Worm (Caenorhabditis elegans): ENCODE results near the gene F44E7.4.

F44E7.4 gene

DNA sequence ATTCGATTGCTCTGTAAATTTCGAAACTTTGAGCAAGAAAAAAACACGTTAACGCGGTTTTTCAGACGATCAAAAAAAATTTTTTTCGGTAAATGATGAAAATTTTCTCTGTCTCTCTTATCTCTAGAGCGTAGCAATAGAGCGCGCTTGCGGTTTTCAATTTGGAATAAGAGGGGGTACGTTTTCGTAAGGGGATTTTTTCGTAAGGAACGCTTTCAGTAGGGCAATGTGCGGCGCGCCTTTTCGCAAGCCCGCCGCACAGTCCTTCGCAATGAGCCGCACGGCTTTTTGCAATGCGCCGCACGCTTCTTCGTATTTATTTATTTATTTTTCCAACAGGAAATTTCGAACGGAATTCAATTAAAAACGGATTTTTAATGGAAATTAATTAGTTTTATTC, at the start of gene F44E7.4 (continued):
- TF ChIP-seq T26A8.4 (GFP tag; IDR thresholded peaks at IDR 0.05) (peak; percentile 95), dve-1 (tag; optimal IDR thresholded peaks at IDR 0.05; ENCODE audit: insufficient read depth) (peak; percentile 24)

- peak in 1 of 2 experiments; percentile 58 for TF ChIP-seq unc-62 (GFP tag; optimal IDR thresholded peaks at IDR 0.05 in 1 of 2)
- no peak for TF ChIP-seq unc-62 (tag; optimal IDR thresholded peaks at IDR 0.05)
- TF ChIP-seq F49E8.2 (tag; optimal IDR thresholded peaks at IDR 0.05; ENCODE audit: borderline replicate concordance): peak; percentile 5
- TF ChIP-seq php-3 (GFP tag; IDR thresholded peaks at IDR 0.05): no peak
Measured at ce11 chrV:5825478-5825877, 48.7 kb upstream of the F44E7.4 start.

- TF ChIP-seq zfp-2 (tag; optimal IDR thresholded peaks at IDR 0.05) (no peak), T20F7.1 (GFP tag; optimal IDR thresholded peaks at IDR 0.05) (no peak), hmg-1.1 (GFP tag; IDR thresholded peaks at IDR 0.05) (no peak), dmd-6 (GFP tag; IDR thresholded peaks at IDR 0.05) (peak; percentile 86), daf-19 (GFP tag; conservative IDR thresholded peaks at IDR 0.05) (no peak), lsy-2 (tag; optimal IDR thresholded peaks at IDR 0.05) (peak in 1 of 2 experiments; percentile 58), gei-8 (GFP tag; optimal IDR thresholded peaks at IDR 0.05) (no peak), zip-2 (tag; optimal IDR thresholded peaks at IDR 0.05) (no peak), R02D3.7 (tag; optimal IDR thresholded peaks at IDR 0.05) (no peak), set-16 (GFP tag; IDR thresholded peaks at IDR 0.05) (no peak), unc-62 (GFP tag; optimal IDR thresholded peaks at IDR 0.05 in 1 of 2) (peak in 1 of 2 experiments; percentile 74), unc-62 (tag; optimal IDR thresholded peaks at IDR 0.05) (no peak), aly-2 (tag; optimal IDR thresholded peaks at IDR 0.05) (no peak), F44E2.7 (GFP tag; IDR thresholded peaks at IDR 0.05) (no peak), nhr-237 (tag; optimal IDR thresholded peaks at IDR 0.05) (no peak), daf-16 (GFP tag; optimal IDR thresholded peaks at IDR 0.05) (no peak), daf-16 (tag; optimal IDR thresholded peaks at IDR 0.05) (peak; percentile 31), ceh-32 (tag; optimal IDR thresholded peaks at IDR 0.05; ENCODE audit: poor library complexity) (no peak), nhr-28 (tag; optimal IDR thresholded peaks at IDR 0.05) (peak; percentile 99), daf-12 (tag; optimal IDR thresholded peaks at IDR 0.05) (no peak), duxl-1 (tag; optimal IDR thresholded peaks at IDR 0.05; ENCODE audit: poor library complexity) (no peak), tra-1 (GFP tag; IDR thresholded peaks at IDR 0.05) (0 out of 2 replicates have a peak, but pooled peaks have one; percentile 44), nhr-11 (tag; optimal IDR thresholded peaks at IDR 0.05) (no peak), F49E8.2 (tag; optimal IDR thresholded peaks at IDR 0.05; ENCODE audit: borderline replicate concordance) (no peak), nhr-111 (GFP tag; optimal IDR thresholded peaks at IDR 0.05) (no peak), saeg-2 (GFP tag; IDR thresholded peaks at IDR 0.05) (no peak), daf-8 (GFP tag; IDR thresholded peaks at IDR 0.05) (no peak), dve-1 (tag; optimal IDR thresholded peaks at IDR 0.05; ENCODE audit: insufficient read depth) (peak; percentile 65), skn-1 (tag; optimal IDR thresholded peaks at IDR 0.05) (no peak), lin-13 (GFP tag; optimal IDR thresholded peaks at IDR 0.05) (no peak), snpc-4 (tag; optimal IDR thresholded peaks at IDR 0.05) (no peak), php-3 (GFP tag; IDR thresholded peaks at IDR 0.05) (no peak), aha-1 (tag) (peak; percentile 81), madf-9 (GFP tag; conservative IDR thresholded peaks at IDR 0.05) (no peak), zfp-3 (GFP tag; conservative IDR thresholded peaks at IDR 0.05) (no peak), F10B5.3 (tag; optimal IDR thresholded peaks at IDR 0.05) (no peak), hlh-30 (tag; optimal IDR thresholded peaks at IDR 0.05; ENCODE audit: insufficient read depth) (peak; percentile 37), ceh-20 (GFP tag; IDR thresholded peaks at IDR 0.05) (peak; percentile 60; the same call in 1 of the 2 replicates), lim-7 (GFP tag; IDR thresholded peaks at IDR 0.05) (no peak), nhr-48 (tag; optimal IDR thresholded peaks at IDR 0.05) (peak; percentile 86), attf-4 (tag; optimal IDR thresholded peaks at IDR 0.05) (no peak), pqm-1 (tag; optimal IDR thresholded peaks at IDR 0.05) (peak; percentile 82), mes-2 (tag; optimal IDR thresholded peaks at IDR 0.05; ENCODE audit: poor library complexity, severe bottlenecking) (peak; percentile 39), mdl-1 (tag; optimal IDR thresholded peaks at IDR 0.05) (peak; percentile 87 to 95), hif-1 (tag; optimal IDR thresholded peaks at IDR 0.05) (no peak), lin-1 (GFP tag; IDR thresholded peaks at IDR 0.05) (peak; percentile 19; the same call in 1 of the 2 replicates)
Measured at ce11 chrV:5822968-5823367, 46.2 kb upstream of the F44E7.4 start.
